Worm (Caenorhabditis elegans): ENCODE data around the gene Y6E2A.5.

Gene Y6E2A.5

DNA sequence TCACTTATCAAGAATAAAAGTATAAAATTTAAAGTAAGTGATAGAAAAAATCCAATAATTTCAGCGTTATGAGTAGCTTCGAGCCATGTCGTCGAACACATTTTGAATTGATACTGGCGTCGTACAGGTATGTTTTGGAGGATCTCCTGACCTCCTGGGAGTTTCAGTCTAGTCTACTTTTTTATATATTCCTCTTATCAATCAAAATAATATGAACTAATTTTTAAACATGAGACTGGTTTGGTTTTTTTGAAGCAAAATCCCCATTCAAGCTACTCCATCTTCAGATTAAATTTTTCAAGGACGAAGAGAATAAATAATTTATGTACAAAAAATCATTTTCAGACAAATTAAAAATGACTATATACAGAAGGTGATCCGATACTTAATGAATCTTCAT, 6.6 kb downstream of the Y6E2A.5 start, which contains the start of gene str-101:
Gene str-101, minus strand, starts transcription at position 101 of the 400 bp plus-strand sequence.
- no peak for TF ChIP-seq B0310.2 (tag; optimal IDR thresholded peaks at IDR 0.05)
- no peak for TF ChIP-seq ceh-13 (GFP tag; optimal IDR thresholded peaks at IDR 0.05)
- no peak for TF ChIP-seq scrt-1 (GFP tag; IDR thresholded peaks at IDR 0.05)
- TF ChIP-seq hmg-4 (GFP tag; optimal IDR thresholded peaks at IDR 0.05) = no peak
- TF ChIP-seq flt-1 (GFP tag; IDR thresholded peaks at IDR 0.05) = no peak
- TF ChIP-seq ceh-36 (tag; optimal IDR thresholded peaks at IDR 0.05) = no peak
- TF ChIP-seq aly-1 (tag; optimal IDR thresholded peaks at IDR 0.05) = no peak
- no peak for TF ChIP-seq hnd-1 (tag; optimal IDR thresholded peaks at IDR 0.05)
- no peak for TF ChIP-seq tra-4 (tag; optimal IDR thresholded peaks at IDR 0.05)
- TF ChIP-seq tbx-37 (GFP tag; conservative IDR thresholded peaks at IDR 0.05) = no peak
- TF ChIP-seq ets-7 (tag; optimal IDR thresholded peaks at IDR 0.05) = no peak
- TF ChIP-seq hmbx-1 (tag; optimal IDR thresholded peaks at IDR 0.05) = no peak
- no peak for TF ChIP-seq F13C5.2 (tag; optimal IDR thresholded peaks at IDR 0.05)
- TF ChIP-seq tbx-11 (GFP tag; IDR thresholded peaks at IDR 0.05) = no peak
- no peak for TF ChIP-seq ama-1 (optimal IDR thresholded peaks at IDR 0.05)
- no peak for TF ChIP-seq sea-1 (GFP tag; conservative IDR thresholded peaks at IDR 0.05)
- TF ChIP-seq pes-1 (GFP tag; IDR thresholded peaks at IDR 0.05) = no peak

DNA sequence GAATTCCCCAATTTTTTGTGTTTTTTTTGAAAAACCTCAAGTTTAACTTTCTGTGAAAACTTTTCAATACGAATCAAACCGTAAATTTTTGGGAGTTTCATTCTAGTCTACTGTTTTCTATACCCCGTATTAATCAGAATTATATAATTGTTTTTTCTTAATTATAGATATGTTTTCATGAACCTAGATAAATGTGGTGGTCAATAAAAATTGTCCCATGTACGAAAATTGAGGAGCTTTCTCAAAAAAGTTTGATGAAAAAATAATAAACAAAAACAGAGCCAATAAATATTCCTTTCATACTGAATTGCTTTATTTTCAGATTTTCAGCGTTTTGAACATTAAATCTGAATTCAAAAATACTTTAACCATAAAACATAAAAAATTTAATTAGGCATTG, 8.1 kb downstream of the Y6E2A.5 start, which contains the start of gene Y6E2A.1:
Gene Y6E2A.1, minus strand, starts transcription at position 101 of the 400 bp plus-strand sequence.
- TF ChIP-seq tbx-11 (GFP tag; IDR thresholded peaks at IDR 0.05) = no peak
- TF ChIP-seq scrt-1 (GFP tag; IDR thresholded peaks at IDR 0.05) = no peak
- no peak for TF ChIP-seq hmbx-1 (tag; optimal IDR thresholded peaks at IDR 0.05)
- TF ChIP-seq ceh-13 (GFP tag; optimal IDR thresholded peaks at IDR 0.05) = no peak
- TF ChIP-seq pes-1 (GFP tag; IDR thresholded peaks at IDR 0.05) = no peak
- no peak for TF ChIP-seq hnd-1 (tag; optimal IDR thresholded peaks at IDR 0.05)
- TF ChIP-seq flt-1 (GFP tag; IDR thresholded peaks at IDR 0.05) = no peak
- no peak for TF ChIP-seq ceh-36 (tag; optimal IDR thresholded peaks at IDR 0.05)
- no peak for TF ChIP-seq B0310.2 (tag; optimal IDR thresholded peaks at IDR 0.05)
- TF ChIP-seq tbx-37 (GFP tag; conservative IDR thresholded peaks at IDR 0.05) = no peak
- TF ChIP-seq sea-1 (GFP tag; conservative IDR thresholded peaks at IDR 0.05) = no peak
- TF ChIP-seq ets-7 (tag; optimal IDR thresholded peaks at IDR 0.05) = no peak
- no peak for TF ChIP-seq ama-1 (optimal IDR thresholded peaks at IDR 0.05)
- no peak for TF ChIP-seq tra-4 (tag; optimal IDR thresholded peaks at IDR 0.05)
- TF ChIP-seq aly-1 (tag; optimal IDR thresholded peaks at IDR 0.05) = no peak

DNA sequence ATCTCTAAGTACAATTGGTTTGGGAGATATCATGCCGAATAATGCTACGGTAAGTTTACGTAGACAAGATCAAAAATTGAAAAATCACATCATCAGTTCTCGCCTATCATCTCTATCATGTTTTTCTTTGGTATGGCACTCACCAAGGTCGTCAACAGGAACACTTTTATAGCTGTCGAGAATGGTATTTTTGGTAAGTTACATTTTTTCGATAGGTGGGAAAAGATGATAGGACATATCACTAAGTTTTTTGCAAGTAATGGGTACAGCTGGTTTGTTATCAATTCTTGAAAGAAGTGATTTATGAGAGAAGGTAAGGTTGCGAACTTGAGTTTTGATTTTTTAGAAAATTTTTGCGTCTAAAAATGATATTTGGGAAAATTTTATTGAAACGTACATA, 10.5 kb downstream of the Y6E2A.5 start:
- TF ChIP-seq ceh-13 (GFP tag; optimal IDR thresholded peaks at IDR 0.05) = no peak
- TF ChIP-seq ama-1 (optimal IDR thresholded peaks at IDR 0.05) = no peak
- TF ChIP-seq scrt-1 (GFP tag; IDR thresholded peaks at IDR 0.05) = no peak
- TF ChIP-seq pes-1 (GFP tag; IDR thresholded peaks at IDR 0.05) = no peak

DNA sequence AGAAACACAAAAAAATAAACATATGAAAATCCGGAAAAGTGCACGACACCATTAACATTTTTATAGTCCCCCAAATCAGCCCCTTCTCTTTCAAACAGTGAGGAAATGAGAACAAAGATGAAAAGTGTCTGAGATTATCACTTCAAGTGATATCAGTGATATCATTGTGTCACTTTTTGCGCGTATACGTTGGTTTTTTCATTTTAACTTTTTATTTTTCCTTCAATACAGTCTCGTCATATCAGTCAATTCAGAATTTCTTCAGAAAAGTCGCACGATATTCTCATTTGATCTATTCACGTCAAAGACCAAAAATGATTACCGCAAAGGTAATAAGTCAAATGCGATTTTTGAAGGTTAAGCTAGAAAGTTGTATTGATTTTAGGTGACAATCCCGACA, 13.7 kb downstream of the Y6E2A.5 start, which contains the start of gene twk-34:
Gene twk-34, plus strand, starts transcription at position 216 of the 400 bp plus-strand sequence.
- no peak for TF ChIP-seq ama-1 (optimal IDR thresholded peaks at IDR 0.05)
- TF ChIP-seq pes-1 (GFP tag; IDR thresholded peaks at IDR 0.05) = no peak

DNA sequence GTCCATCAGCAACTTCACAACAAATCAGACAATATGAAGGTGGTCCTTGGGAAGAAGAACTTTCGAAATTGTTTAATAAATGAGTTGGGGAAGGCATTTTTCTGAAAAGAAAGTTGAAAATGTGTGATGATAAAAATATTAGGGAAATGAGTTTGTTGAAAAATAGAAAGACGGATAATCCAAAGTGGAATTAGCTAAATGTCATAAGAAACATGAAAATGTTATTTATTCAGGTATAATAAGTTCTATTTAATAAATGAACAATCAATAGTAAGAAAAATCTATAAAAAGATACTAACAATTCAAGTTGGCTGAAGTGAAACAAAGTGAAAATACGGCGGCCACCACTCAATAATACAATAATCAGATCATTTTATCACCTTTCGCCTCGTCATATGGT, 16.2 kb downstream of the Y6E2A.5 start, which contains the start of gene nhr-53:
Gene nhr-53, minus strand, starts transcription at position 101 of the 400 bp plus-strand sequence.
- TF ChIP-seq hmg-4 (GFP tag; optimal IDR thresholded peaks at IDR 0.05) (no peak), ets-7 (tag; optimal IDR thresholded peaks at IDR 0.05) (no peak), F13C5.2 (tag; optimal IDR thresholded peaks at IDR 0.05) (no peak), ceh-36 (tag; optimal IDR thresholded peaks at IDR 0.05) (no peak), tra-4 (tag; optimal IDR thresholded peaks at IDR 0.05) (no peak), ama-1 (optimal IDR thresholded peaks at IDR 0.05) (no peak), aly-1 (tag; optimal IDR thresholded peaks at IDR 0.05) (no peak), tbx-11 (GFP tag; IDR thresholded peaks at IDR 0.05) (no peak), pes-1 (GFP tag; IDR thresholded peaks at IDR 0.05) (no peak)

DNA sequence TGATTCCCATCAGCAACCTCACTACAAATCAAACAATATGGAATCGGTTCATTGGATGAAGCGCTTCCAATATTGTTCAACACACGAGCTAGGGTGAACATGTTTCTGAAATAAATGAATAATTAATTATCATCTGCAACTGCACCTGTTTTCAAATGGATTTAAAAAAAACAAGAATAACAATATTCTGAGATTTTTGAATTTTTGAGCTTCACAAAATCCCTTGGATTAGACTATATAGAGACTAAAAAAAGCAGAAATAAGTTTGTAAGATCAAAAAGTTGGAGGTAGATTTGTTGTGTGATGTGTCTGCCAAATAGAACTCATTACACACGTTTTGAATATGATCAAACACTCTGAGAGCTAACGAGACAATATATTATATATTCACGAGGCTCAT, 18.7 kb downstream of the Y6E2A.5 start, which contains the start of gene nhr-199:
Gene nhr-199, minus strand, starts transcription at position 101 of the 400 bp plus-strand sequence.
- TF ChIP-seq aly-1 (tag; optimal IDR thresholded peaks at IDR 0.05) (no peak), tra-4 (tag; optimal IDR thresholded peaks at IDR 0.05) (no peak), tbx-37 (GFP tag; conservative IDR thresholded peaks at IDR 0.05) (no peak), scrt-1 (GFP tag; IDR thresholded peaks at IDR 0.05) (no peak)

DNA sequence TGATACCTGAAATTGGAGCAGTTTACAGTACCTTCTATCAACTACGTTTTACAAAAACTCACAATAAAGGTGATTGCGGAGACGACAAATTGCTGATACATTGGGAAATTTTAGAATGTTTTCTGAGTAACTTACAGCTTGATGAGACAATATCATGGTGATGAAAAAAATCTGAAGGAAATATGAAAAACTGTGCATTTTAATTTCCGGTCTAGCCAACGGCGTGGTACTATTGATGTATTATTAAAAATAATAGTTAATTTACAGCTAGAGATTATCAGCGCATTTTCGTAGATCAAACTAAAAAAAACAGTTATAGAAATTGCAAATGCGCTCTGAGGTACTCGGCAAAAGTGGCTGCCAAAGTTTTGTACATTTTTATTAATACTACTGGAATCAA, 20.4 kb downstream of the Y6E2A.5 start, which contains the start of gene srx-29:
Gene srx-29, minus strand, starts transcription at position 101 of the 400 bp plus-strand sequence.
- TF ChIP-seq tbx-37 (GFP tag; conservative IDR thresholded peaks at IDR 0.05) = no peak
- TF ChIP-seq tbx-11 (GFP tag; IDR thresholded peaks at IDR 0.05) = no peak
- no peak for TF ChIP-seq pes-1 (GFP tag; IDR thresholded peaks at IDR 0.05)
- no peak for TF ChIP-seq sea-1 (GFP tag; conservative IDR thresholded peaks at IDR 0.05)
- TF ChIP-seq B0310.2 (tag; optimal IDR thresholded peaks at IDR 0.05) = no peak
- no peak for TF ChIP-seq ama-1 (optimal IDR thresholded peaks at IDR 0.05)

DNA sequence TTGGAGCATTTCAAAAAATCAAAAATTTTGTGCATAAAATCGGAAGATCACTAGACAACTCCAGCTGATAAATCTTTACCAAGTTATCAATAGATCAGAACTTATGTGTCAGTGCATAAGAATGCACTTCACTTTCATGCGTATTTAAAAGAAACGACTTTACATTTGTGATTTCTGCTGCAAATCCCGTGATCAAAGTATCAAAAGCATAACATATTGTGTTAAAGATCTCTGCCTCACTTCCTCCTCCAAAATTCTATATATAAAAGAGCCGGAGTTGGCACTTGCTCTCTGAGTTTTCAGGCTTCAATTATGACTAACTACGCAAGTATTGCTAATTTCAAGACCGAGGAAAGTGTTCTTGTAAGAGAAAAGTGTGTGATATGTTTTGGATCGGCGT, 24.8 kb downstream of the Y6E2A.5 start, which contains the start of gene nhr-198:
Gene nhr-198, plus strand, starts transcription at position 313 of the 400 bp plus-strand sequence.
- no peak for TF ChIP-seq scrt-1 (GFP tag; IDR thresholded peaks at IDR 0.05)
- no peak for TF ChIP-seq B0310.2 (tag; optimal IDR thresholded peaks at IDR 0.05)
- no peak for TF ChIP-seq ama-1 (optimal IDR thresholded peaks at IDR 0.05)
- TF ChIP-seq ceh-36 (tag; optimal IDR thresholded peaks at IDR 0.05) = no peak
- TF ChIP-seq tbx-37 (GFP tag; conservative IDR thresholded peaks at IDR 0.05) = no peak
- TF ChIP-seq tra-4 (tag; optimal IDR thresholded peaks at IDR 0.05) = no peak
- no peak for TF ChIP-seq sea-1 (GFP tag; conservative IDR thresholded peaks at IDR 0.05)
- no peak for TF ChIP-seq ets-7 (tag; optimal IDR thresholded peaks at IDR 0.05)
- no peak for TF ChIP-seq hmg-4 (GFP tag; optimal IDR thresholded peaks at IDR 0.05)
- no peak for TF ChIP-seq tbx-11 (GFP tag; IDR thresholded peaks at IDR 0.05)
- TF ChIP-seq flt-1 (GFP tag; IDR thresholded peaks at IDR 0.05) = no peak
- TF ChIP-seq pes-1 (GFP tag; IDR thresholded peaks at IDR 0.05) = no peak
- no peak for TF ChIP-seq hmbx-1 (tag; optimal IDR thresholded peaks at IDR 0.05)
- TF ChIP-seq F13C5.2 (tag; optimal IDR thresholded peaks at IDR 0.05) = no peak
- TF ChIP-seq aly-1 (tag; optimal IDR thresholded peaks at IDR 0.05) = no peak
- TF ChIP-seq hnd-1 (tag; optimal IDR thresholded peaks at IDR 0.05) = no peak
- no peak for TF ChIP-seq ceh-13 (GFP tag; optimal IDR thresholded peaks at IDR 0.05)
